Fruit fly (Drosophila melanogaster) whole organism, prepupa: Measurements from ENCODE around the gene CG10357.

Experiments used
- Blimp-1 ChIP-seq: fragments of 200-800 bp; sonication (Bioruptor generic); optimal IDR thresholded peaks from 3 replicates; lab custom pipeline; 2017; ENCODE audit warnings: missing biosample characterization, missing genetic modification characterization, mild to moderate bottlenecking, moderate library complexity, missing genetic modification reagents
- CG10631 ChIP-seq: fragments of 200-800 bp; sonication (Bioruptor generic); optimal IDR thresholded peaks from 2 replicates; lab custom pipeline; 2016; ENCODE audit warnings: missing biosample characterization, missing genetic modification characterization
- CG10669 ChIP-seq: fragments of 200-800 bp; sonication (Bioruptor generic); optimal IDR thresholded peaks from 3 replicates; lab custom pipeline; 2018; ENCODE audit warnings: missing biosample characterization, mild to moderate bottlenecking, missing genetic modification characterization, moderate library complexity
- CG11294 ChIP-seq: fragments of 200-800 bp; sonication (Bioruptor generic); IDR thresholded peaks from 2 replicates; pipeline ENCODE4 v1.3.6; 2022; ENCODE audit warnings: missing biosample characterization, missing genetic modification characterization
- CG11902 ChIP-seq: fragments of 200-800 bp; sonication (Bioruptor generic); optimal IDR thresholded peaks from 3 replicates; lab custom pipeline; 2016; ENCODE audit warnings: missing biosample characterization, missing genetic modification characterization
- CG15336 ChIP-seq: fragments of 200-800 bp; sonication (Bioruptor generic); IDR thresholded peaks from 2 replicates; pipeline ENCODE4 v1.3.6; 2022; ENCODE audit warnings: missing biosample characterization, missing genetic modification characterization
- CG1621 ChIP-seq: fragments of 200-800 bp; sonication (Bioruptor generic); optimal IDR thresholded peaks from 3 replicates; lab custom pipeline; 2018; ENCODE audit warnings: missing biosample characterization, mild to moderate bottlenecking, missing genetic modification characterization
- CG3032 ChIP-seq: fragments of 200-800 bp; optimal IDR thresholded peaks from 2 replicates; lab custom pipeline; 2019; ENCODE audit warnings: missing biosample characterization, mild to moderate bottlenecking, missing genetic modification characterization, moderate library complexity
- CG31627 ChIP-seq: fragments of 200-800 bp; sonication (Bioruptor generic); optimal IDR thresholded peaks from 3 replicates; lab custom pipeline; 2016; ENCODE audit warnings: missing biosample characterization, missing genetic modification characterization
- CG3919 ChIP-seq: fragments of 200-800 bp; sonication (Bioruptor generic); optimal IDR thresholded peaks from 3 replicates; lab custom pipeline; 2016; ENCODE audit warnings: missing biosample characterization, missing genetic modification characterization
- CG4318 ChIP-seq: fragments of 200-800 bp; sonication (Bioruptor generic); optimal IDR thresholded peaks from 3 replicates; lab custom pipeline; 2017; ENCODE audit warnings: missing biosample characterization, mild to moderate bottlenecking, missing genetic modification characterization
- CG6276 ChIP-seq: fragments of 200-800 bp; sonication (Bioruptor generic); optimal IDR thresholded peaks from 2 replicates; lab custom pipeline; 2017; ENCODE audit warnings: missing biosample characterization, mild to moderate bottlenecking, missing genetic modification characterization
- CG6792 ChIP-seq: fragments of 200-800 bp; sonication (Bioruptor generic); optimal IDR thresholded peaks from 3 replicates; lab custom pipeline; 2016; ENCODE audit warnings: missing biosample characterization, missing genetic modification characterization
- CG6854 ChIP-seq: fragments of 200-800 bp; sonication (Bioruptor generic); optimal IDR thresholded peaks from 2 replicates; lab custom pipeline; 2017; ENCODE audit warnings: missing biosample characterization, mild to moderate bottlenecking, missing genetic modification characterization
- CG8119 ChIP-seq: fragments of 200-800 bp; sonication (Bioruptor generic); IDR thresholded peaks from 3 replicates; pipeline ENCODE4 v1.3.6; 2022; ENCODE audit warnings: missing biosample characterization, missing genetic modification characterization
- Eip75B ChIP-seq: fragments of 200-800 bp; sonication (Bioruptor generic); optimal IDR thresholded peaks from 3 replicates; lab custom pipeline; 2016; ENCODE audit warnings: missing biosample characterization, missing genetic modification characterization
- Eip93F ChIP-seq: fragments of 200-800 bp; sonication (Bioruptor generic); optimal IDR thresholded peaks from 2 replicates; lab custom pipeline; 2016; ENCODE audit warnings: missing biosample characterization, mild to moderate bottlenecking, missing genetic modification characterization
- Ets21C ChIP-seq: fragments of 200-800 bp; sonication (Bioruptor generic); optimal IDR thresholded peaks from 3 replicates; lab custom pipeline; 2016; ENCODE audit warnings: missing biosample characterization, missing genetic modification characterization
- Ets96B ChIP-seq: fragments of 200-800 bp; optimal IDR thresholded peaks from 2 replicates; lab custom pipeline; 2019; ENCODE audit warnings: missing biosample characterization, mild to moderate bottlenecking, missing genetic modification characterization, moderate library complexity
- Gug ChIP-seq: fragments of 200-800 bp; sonication (Bioruptor generic); IDR thresholded peaks from 2 replicates; pipeline ENCODE4 v1.3.6; 2022; ENCODE audit warnings: missing biosample characterization, missing genetic modification characterization
- Hr38 ChIP-seq: sonication (Bioruptor generic); optimal IDR thresholded peaks from 2 replicates; lab custom pipeline; 2016; ENCODE audit warnings: missing biosample characterization, missing genetic modification characterization
- OdsH ChIP-seq: fragments of 200-800 bp; sonication (Bioruptor generic); optimal IDR thresholded peaks from 3 replicates; lab custom pipeline; 2016; ENCODE audit warnings: missing biosample characterization, missing genetic modification characterization
- Smox ChIP-seq: fragments of 200-800 bp; sonication (Bioruptor generic); optimal IDR thresholded peaks from 3 replicates; lab custom pipeline; 2016; ENCODE audit warnings: missing biosample characterization, missing genetic modification characterization
- Sox102F ChIP-seq: fragments of 200-800 bp; sonication (Bioruptor generic); optimal IDR thresholded peaks from 2 replicates; lab custom pipeline; 2016; ENCODE audit warnings: missing biosample characterization, mild to moderate bottlenecking, missing genetic modification characterization
- Sox14 ChIP-seq: fragments of 200-800 bp; sonication (Bioruptor generic); optimal IDR thresholded peaks from 3 replicates; lab custom pipeline; 2016; ENCODE audit warnings: missing biosample characterization, missing genetic modification characterization
- achi ChIP-seq: fragments of 200-800 bp; sonication (Bioruptor generic); optimal IDR thresholded peaks from 3 replicates; lab custom pipeline; 2016; ENCODE audit warnings: missing biosample characterization, missing genetic modification characterization
- acj6 ChIP-seq: fragments of 200-800 bp; sonication (Bioruptor generic); optimal IDR thresholded peaks from 3 replicates; lab custom pipeline; 2016; ENCODE audit warnings: missing biosample characterization, missing genetic modification characterization
- cyc ChIP-seq: fragments of 200-800 bp; sonication (Bioruptor generic); optimal IDR thresholded peaks from 3 replicates; lab custom pipeline; 2016; ENCODE audit warnings: missing biosample characterization, missing genetic modification characterization
- dac ChIP-seq: fragments of 200-800 bp; sonication (Bioruptor generic); optimal IDR thresholded peaks from 2 replicates; lab custom pipeline; 2017; ENCODE audit warnings: missing biosample characterization, mild to moderate bottlenecking, missing genetic modification characterization
- dsx ChIP-seq: fragments of 200-800 bp; optimal IDR thresholded peaks from 3 replicates; lab custom pipeline; 2019; ENCODE audit warnings: missing biosample characterization, mild to moderate bottlenecking, missing genetic modification characterization, moderate library complexity; ENCODE audit not compliant: poor library complexity, severe bottlenecking
- eg ChIP-seq: fragments of 200-800 bp; sonication (Bioruptor generic); IDR thresholded peaks from 3 replicates; pipeline ENCODE4 v1.3.6; 2022; ENCODE audit warnings: missing biosample characterization, missing genetic modification characterization
- esn ChIP-seq: fragments of 200-800 bp; sonication (Bioruptor generic); optimal IDR thresholded peaks from 2 replicates; lab custom pipeline; 2016; ENCODE audit warnings: missing biosample characterization, mild to moderate bottlenecking, missing genetic modification characterization, moderate library complexity
- fkh ChIP-seq: fragments of 200-800 bp; sonication (Bioruptor generic); optimal IDR thresholded peaks from 3 replicates; lab custom pipeline; 2017; ENCODE audit warnings: missing biosample characterization, mild to moderate bottlenecking, missing genetic modification characterization, moderate library complexity
- pdm3 ChIP-seq: fragments of 200-800 bp; sonication (Bioruptor generic); optimal IDR thresholded peaks from 3 replicates; lab custom pipeline; 2016; ENCODE audit warnings: missing biosample characterization, missing genetic modification characterization
- salr ChIP-seq, 2 experiments: fragments of 200-800 bp; sonication (Bioruptor generic); optimal IDR thresholded peaks; 3 replicates each; lab custom pipeline; 2016 to 2018; ENCODE audit warnings: missing biosample characterization in 2 of 2, missing genetic modification characterization in 2 of 2, mild to moderate bottlenecking in 1 of 2
- svp ChIP-seq: fragments of 200-800 bp; sonication (Bioruptor generic); peaks from one replicate; lab custom pipeline; 2016; ENCODE audit warnings: missing biosample characterization, missing genetic modification characterization
- topi ChIP-seq: fragments of 200-800 bp; sonication (Bioruptor generic); optimal IDR thresholded peaks from 3 replicates; lab custom pipeline; 2016; ENCODE audit warnings: missing biosample characterization, missing genetic modification characterization

Gene CG10357

dm6 chr3L:3566751-3567499, 48.3 kb upstream of the CG10357 start (continued):
- TF ChIP-seq CG3032 (tag; lab: Kevin White, UChicago), result peak; percentile 46
- no peak for TF ChIP-seq CG15336 (GFP tag; lab: Robert Waterston, UW)
- TF ChIP-seq pdm3, result peak; percentile 60
- TF ChIP-seq cyc (GFP tag; lab: Kevin White, UChicago), result peak; percentile 62
- no peak for TF ChIP-seq CG6854 (GFP tag; lab: Kevin White, UChicago)
- TF ChIP-seq dac (GFP tag; lab: Kevin White, UChicago), result no peak
- no peak for TF ChIP-seq CG4318 (GFP tag; lab: Kevin White, UChicago)
- peak; percentile 59 for TF ChIP-seq CG6792 (GFP tag; lab: Kevin White, UChicago)
- no peak for TF ChIP-seq fkh
- peak; percentile 58 for TF ChIP-seq Ets21C (GFP tag; lab: Kevin White, UChicago)
- peak; percentile 64 for TF ChIP-seq Sox102F (GFP tag; lab: Kevin White, UChicago)
- TF ChIP-seq Hr38, result no peak
- peak; percentile 42 for TF ChIP-seq Eip75B (GFP tag; lab: Kevin White, UChicago)
- TF ChIP-seq CG3919 (GFP tag; lab: Kevin White, UChicago), result peak; percentile 58
- peak; percentile 49 for TF ChIP-seq OdsH (GFP tag; lab: Kevin White, UChicago)
- no peak for TF ChIP-seq Blimp-1 (GFP tag; lab: Kevin White, UChicago)
- peak; percentile 65 for TF ChIP-seq CG31627 (GFP tag; lab: Kevin White, UChicago)
- TF ChIP-seq Smox, result peak; percentile 65
- TF ChIP-seq acj6 (GFP tag; lab: Kevin White, UChicago), result peak; percentile 56
- TF ChIP-seq esn, result peak; percentile 73

dm6 chr3L:3569109-3569508, 46.1 kb upstream of the CG10357 start:
- TF ChIP-seq Ets96B (tag; lab: Kevin White, UChicago), result peak; percentile 12
- TF ChIP-seq CG6276 (GFP tag; lab: Kevin White, UChicago), result no peak
- TF ChIP-seq Sox14 (GFP tag; lab: Kevin White, UChicago), result no peak
- TF ChIP-seq topi, result no peak
- no peak for TF ChIP-seq CG3032 (tag; lab: Kevin White, UChicago)
- TF ChIP-seq CG1621 (tag; lab: Kevin White, UChicago), result no peak
- no peak for TF ChIP-seq svp
- TF ChIP-seq eg (GFP tag; lab: Robert Waterston, UW), result no peak
- TF ChIP-seq dsx (GFP tag; lab: Kevin White, UChicago), result peak; percentile 76
- no peak for TF ChIP-seq CG11294

DNA sequence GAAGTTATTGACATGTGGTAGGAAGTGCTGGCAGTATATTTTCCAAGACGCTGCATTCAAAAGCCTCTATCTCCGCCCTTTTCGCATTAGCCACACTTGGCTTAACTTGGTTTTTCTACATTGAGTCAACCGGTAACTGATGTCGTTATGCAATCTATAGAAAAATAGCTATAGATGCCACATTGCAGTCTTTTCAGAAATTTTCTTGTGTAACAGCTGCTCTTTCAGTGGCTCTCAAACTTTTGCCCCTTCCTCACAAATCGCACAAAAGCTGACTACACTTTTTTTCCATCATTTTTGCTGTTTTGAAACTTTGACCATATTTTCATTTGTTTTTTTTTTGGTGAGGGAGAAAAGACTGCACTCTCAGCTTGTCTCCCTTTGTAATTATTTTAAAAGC, 44.6 kb upstream of the CG10357 start:
- TF ChIP-seq svp (peak; percentile 34), CG11902 (GFP tag; lab: Kevin White, UChicago) (no peak), Eip93F (GFP tag; lab: Kevin White, UChicago) (no peak)
- TF ChIP-seq, all 60 proteins: peak for 1

dm6 chr3L:3593558-3593957, 21.6 kb upstream of the CG10357 start:
- no peak for TF ChIP-seq CG31627 (GFP tag; lab: Kevin White, UChicago)
- TF ChIP-seq Sox102F (GFP tag; lab: Kevin White, UChicago), result no peak
- no peak for TF ChIP-seq salr (GFP tag; optimal IDR thresholded peaks at IDR 0.05; lab: Kevin White, UChicago)
- TF ChIP-seq CG11294, result no peak
- no peak for TF ChIP-seq Hr38
- no peak for TF ChIP-seq Gug
- TF ChIP-seq Smox, result no peak
- no peak for TF ChIP-seq CG6276 (GFP tag; lab: Kevin White, UChicago)
- TF ChIP-seq CG10631 (GFP tag; lab: Kevin White, UChicago), result no peak
- no peak for TF ChIP-seq CG8119 (GFP tag; lab: Robert Waterston, UW)
- no peak for TF ChIP-seq CG6792 (GFP tag; lab: Kevin White, UChicago)
- no peak for TF ChIP-seq topi
- TF ChIP-seq CG10669 (GFP tag; lab: Kevin White, UChicago), result no peak
- TF ChIP-seq achi (GFP tag; lab: Kevin White, UChicago), result no peak
